Fruit fly (Drosophila melanogaster) whole organism, prepupa: ENCODE measurements around the gene gcm.

Source experiments
- CG31627 ChIP-seq: fragments of 200-800 bp; sonication (Bioruptor generic); optimal IDR thresholded peaks from 3 replicates; lab custom pipeline; 2016; ENCODE audit warnings: missing biosample characterization, missing genetic modification characterization
- CG8119 ChIP-seq: fragments of 200-800 bp; sonication (Bioruptor generic); IDR thresholded peaks from 3 replicates; pipeline ENCODE4 v1.3.6; 2022; ENCODE audit warnings: missing biosample characterization, missing genetic modification characterization
- Gug ChIP-seq: fragments of 200-800 bp; sonication (Bioruptor generic); IDR thresholded peaks from 2 replicates; pipeline ENCODE4 v1.3.6; 2022; ENCODE audit warnings: missing biosample characterization, missing genetic modification characterization

DNA sequence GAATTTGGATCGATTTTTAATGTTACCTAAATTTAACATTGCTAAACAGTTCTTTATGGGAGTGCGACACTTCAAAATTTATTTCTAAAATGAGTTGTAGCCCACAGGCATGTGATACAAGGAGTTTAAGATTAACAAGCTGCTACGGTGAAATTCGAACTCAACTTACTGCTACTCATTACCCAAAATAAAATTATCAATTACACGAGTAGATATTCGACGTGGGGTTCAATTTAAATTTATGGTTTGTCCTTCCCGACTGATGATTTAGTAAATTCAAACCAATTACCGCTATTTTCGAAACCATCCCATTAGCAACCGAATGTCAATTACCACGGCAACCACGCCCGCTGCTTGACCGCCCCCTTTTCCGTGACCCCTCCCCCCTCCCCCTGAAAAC lies 43.6 kb upstream of the gcm start, which contains the start of gene CG31882:
- TF ChIP-seq CG31627 (GFP tag; lab: Kevin White, UChicago) (no peak), Gug (GFP tag; lab: Robert Waterston, UW) (no peak), CG8119 (no peak)
